Fruit fly (Drosophila melanogaster) whole organism, embryonic: ENCODE measurements around the gene CG16953.

Source experiments
- Ada2b ChIP-seq: fragments of 200-800 bp; sonication (Bioruptor generic); IDR thresholded peaks from 2 replicates; pipeline ENCODE4 v1.3.6; 2022; ENCODE audit warnings: missing biosample characterization, missing genetic modification characterization
- Atf3 ChIP-seq: fragments of 200-800 bp; sonication (Bioruptor generic); optimal IDR thresholded peaks from 3 replicates; lab custom pipeline; 2016; ENCODE audit warnings: missing biosample characterization, missing genetic modification characterization
- Awh ChIP-seq: fragments of 200-800 bp; sonication (Bioruptor generic); IDR thresholded peaks from 2 replicates; pipeline ENCODE4, ENCODE4 v1.3.6; 2022; ENCODE audit warnings: missing biosample characterization, missing genetic modification characterization
- B-H1 ChIP-seq: fragments of 200-800 bp; sonication (Bioruptor generic); IDR thresholded peaks from 3 replicates; pipeline ENCODE4 v1.3.6; 2022; ENCODE audit warnings: missing biosample characterization, missing genetic modification characterization
- Bteb2 ChIP-seq: fragments of 200-800 bp; sonication (Bioruptor generic); optimal IDR thresholded peaks from 2 replicates; lab custom pipeline; 2016; ENCODE audit warnings: missing biosample characterization, missing genetic modification characterization
- CG11456 ChIP-seq: fragments of 200-800 bp; sonication (Bioruptor generic); IDR thresholded peaks from 3 replicates; pipeline ENCODE4 v1.3.6; 2022; ENCODE audit warnings: missing biosample characterization, missing genetic modification characterization
- CG11695 ChIP-seq: fragments of 200-800 bp; sonication (Bioruptor generic); IDR thresholded peaks from 3 replicates; pipeline ENCODE4 v1.3.6; 2022; ENCODE audit warnings: missing biosample characterization, missing genetic modification characterization
- CG12299 ChIP-seq: fragments of 200-800 bp; sonication (Bioruptor generic); optimal IDR thresholded peaks from 2 replicates; lab custom pipeline; 2018; ENCODE audit warnings: missing biosample characterization, mild to moderate bottlenecking, missing genetic modification characterization
- CG13775 ChIP-seq: fragments of 200-800 bp; sonication (Bioruptor generic); optimal IDR thresholded peaks from 3 replicates; lab custom pipeline; 2017; ENCODE audit warnings: missing biosample characterization, mild to moderate bottlenecking, missing genetic modification characterization
- CG14441 ChIP-seq: fragments of 200-800 bp; sonication (Bioruptor generic); IDR thresholded peaks from 2 replicates; pipeline ENCODE4 v1.3.6; 2022; ENCODE audit warnings: missing biosample characterization, missing genetic modification characterization
- CG14667 ChIP-seq: fragments of 200-800 bp; sonication (Bioruptor generic); IDR thresholded peaks from 2 replicates; pipeline ENCODE4 v1.3.6; 2022; ENCODE audit warnings: missing biosample characterization, missing genetic modification characterization
- CG15269 ChIP-seq: fragments of 200-800 bp; sonication (Bioruptor generic); optimal IDR thresholded peaks from 2 replicates; lab custom pipeline; 2018; ENCODE audit warnings: missing biosample characterization, mild to moderate bottlenecking, missing genetic modification characterization, moderate library complexity
- CG1602 ChIP-seq: fragments of 200-800 bp; sonication (Bioruptor generic); optimal IDR thresholded peaks from 3 replicates; lab custom pipeline; 2016; ENCODE audit warnings: missing biosample characterization, missing genetic modification characterization
- CG1603 ChIP-seq: fragments of 200-800 bp; sonication (Bioruptor generic); optimal IDR thresholded peaks from 2 replicates; lab custom pipeline; 2019; ENCODE audit warnings: missing biosample characterization, mild to moderate bottlenecking, missing genetic modification characterization, moderate library complexity
- CG18011 ChIP-seq: fragments of 200-800 bp; sonication (Bioruptor generic); optimal IDR thresholded peaks from 2 replicates; lab custom pipeline; 2017; ENCODE audit warnings: missing biosample characterization, missing genetic modification characterization, mild to moderate bottlenecking, moderate library complexity, missing genotype
- CG2120 ChIP-seq: fragments of 200-800 bp; sonication (Bioruptor generic); optimal IDR thresholded peaks from 3 replicates; lab custom pipeline; 2016; ENCODE audit warnings: missing biosample characterization, missing genetic modification characterization
- CG2199 ChIP-seq: fragments of 200-800 bp; sonication (Bioruptor generic); IDR thresholded peaks from 3 replicates; pipeline ENCODE4 v1.3.6; 2022; ENCODE audit warnings: missing biosample characterization, missing genetic modification characterization
- CG32532 ChIP-seq: fragments of 200-800 bp; sonication (Bioruptor generic); IDR thresholded peaks from 2 replicates; pipeline ENCODE4 v1.3.6; 2022; ENCODE audit warnings: missing biosample characterization, missing genetic modification characterization
- CG3407 ChIP-seq: fragments of 200-800 bp; sonication (Bioruptor generic); optimal IDR thresholded peaks from 2 replicates; lab custom pipeline; 2018; ENCODE audit warnings: missing biosample characterization, mild to moderate bottlenecking, missing genetic modification characterization
- CG4424 ChIP-seq: fragments of 200-800 bp; sonication (Bioruptor generic); optimal IDR thresholded peaks from 3 replicates; lab custom pipeline; 2016; ENCODE audit warnings: missing biosample characterization, missing genetic modification characterization
- CG6683 ChIP-seq: fragments of 200-800 bp; sonication (Bioruptor generic); optimal IDR thresholded peaks from 2 replicates; lab custom pipeline; 2017; ENCODE audit warnings: missing biosample characterization, mild to moderate bottlenecking, missing genetic modification characterization, missing genetic modification reagents
- CG6689 ChIP-seq: fragments of 200-800 bp; sonication (Bioruptor generic); IDR thresholded peaks from 2 replicates; pipeline ENCODE4 v1.3.6; 2022; ENCODE audit warnings: missing biosample characterization, missing genetic modification characterization
- CG7556 ChIP-seq: fragments of 200-800 bp; sonication (Bioruptor generic); optimal IDR thresholded peaks from 2 replicates; lab custom pipeline; 2017; ENCODE audit warnings: missing biosample characterization, mild to moderate bottlenecking, missing genetic modification characterization
- CG8290 ChIP-seq, 3 experiments: fragments of 200-800 bp; sonication (Bioruptor generic); optimal IDR thresholded peaks; 2 replicates each; lab custom pipeline; 2016 to 2019; ENCODE audit warnings: missing biosample characterization in 3 of 3, missing genetic modification characterization in 3 of 3, mild to moderate bottlenecking in 2 of 3, moderate library complexity in 1 of 3
- Dad ChIP-seq: fragments of 200-800 bp; sonication (Bioruptor generic); optimal IDR thresholded peaks from 3 replicates; lab custom pipeline; 2016; ENCODE audit warnings: missing biosample characterization, missing genetic modification characterization
- E2f1 ChIP-seq: fragments of 200-800 bp; sonication (Bioruptor generic); IDR thresholded peaks from 2 replicates; pipeline ENCODE4 v1.3.6; 2022; ENCODE audit warnings: missing biosample characterization, missing genetic modification characterization
- E2f2 ChIP-seq: fragments of 200-800 bp; sonication (Bioruptor generic); IDR thresholded peaks from 2 replicates; pipeline ENCODE4 v1.3.6; 2022; ENCODE audit warnings: missing biosample characterization, missing genetic modification characterization
- Ets97D ChIP-seq: fragments of 200-800 bp; sonication (Bioruptor generic); optimal IDR thresholded peaks from 3 replicates; lab custom pipeline; 2016; ENCODE audit warnings: missing biosample characterization, missing genetic modification characterization
- Mrtf ChIP-seq: fragments of 200-800 bp; sonication (Bioruptor generic); IDR thresholded peaks from 3 replicates; pipeline ENCODE4 v1.3.6; 2022; ENCODE audit warnings: missing biosample characterization, missing genetic modification characterization
- Side ChIP-seq: fragments of 200-800 bp; sonication (Bioruptor generic); optimal IDR thresholded peaks from 2 replicates; lab custom pipeline; 2016; ENCODE audit warnings: missing biosample characterization, missing genetic modification characterization
- Sox100B ChIP-seq: fragments of 200-800 bp; sonication (Bioruptor generic); optimal IDR thresholded peaks from 3 replicates; lab custom pipeline; 2018; ENCODE audit warnings: missing biosample characterization, mild to moderate bottlenecking, missing genetic modification characterization
- Sox102F ChIP-seq: fragments of 200-800 bp; sonication (Bioruptor generic); optimal IDR thresholded peaks from 2 replicates; lab custom pipeline; 2018; ENCODE audit warnings: missing biosample characterization, mild to moderate bottlenecking, missing genetic modification characterization, moderate library complexity
- Stat92E ChIP-seq, 3 experiments: fragments of >200 bp in 2 of 3; fragments of 200-800 bp in 1 of 3; sonication (Bioruptor generic) in 1 of 3; optimal IDR thresholded peaks; 2 replicates each; lab custom pipeline; 2017 to 2019; ENCODE audit warnings: missing biosample characterization in 3 of 3, missing genetic modification characterization in 3 of 3, mild to moderate bottlenecking in 1 of 3, moderate library complexity in 1 of 3
- Taf1 ChIP-seq: fragments of 200-800 bp; sonication (Bioruptor generic); IDR thresholded peaks from 2 replicates; pipeline ENCODE4 v1.3.6; 2022; ENCODE audit warnings: missing biosample characterization, missing genetic modification characterization
- abd-A ChIP-seq: fragments of 200-800 bp; sonication (Bioruptor generic); optimal IDR thresholded peaks from 3 replicates; lab custom pipeline; 2019; ENCODE audit warnings: missing biosample characterization, mild to moderate bottlenecking, missing genetic modification characterization, moderate library complexity
- bigmax ChIP-seq: fragments of 200-800 bp; sonication (Bioruptor generic); optimal IDR thresholded peaks from 2 replicates; lab custom pipeline; 2018; ENCODE audit warnings: missing biosample characterization, mild to moderate bottlenecking, missing genetic modification characterization
- cato ChIP-seq: fragments of 200-800 bp; sonication (Bioruptor generic); optimal IDR thresholded peaks from 2 replicates; lab custom pipeline; 2016; ENCODE audit warnings: missing biosample characterization, missing genetic modification characterization, borderline replicate concordance
- fu2 ChIP-seq: fragments of 200-800 bp; sonication (Bioruptor generic); optimal IDR thresholded peaks from 2 replicates; lab custom pipeline; 2016; ENCODE audit warnings: missing biosample characterization, missing genetic modification characterization
- h ChIP-seq: fragments of >200 bp; optimal IDR thresholded peaks from 2 replicates; lab custom pipeline; 2017
- hkb ChIP-seq, 2 experiments: fragments of 200-800 bp in 1 of 2; fragments of >200 bp in 1 of 2; sonication (Bioruptor generic) in 1 of 2; IDR thresholded peaks in 1 of 2; optimal IDR thresholded peaks in 1 of 2; 2 replicates each; pipeline versions ENCODE4 v1.3.6 to Lab custom; 2017 to 2022; ENCODE audit warnings: missing biosample characterization in 1 of 2, missing genetic modification characterization in 1 of 2
- kay ChIP-seq: fragments of 200-800 bp; sonication (Bioruptor generic); optimal IDR thresholded peaks from 2 replicates; lab custom pipeline; 2016; ENCODE audit warnings: missing biosample characterization, missing genetic modification characterization
- lilli ChIP-seq: fragments of 200-800 bp; sonication (Bioruptor generic); optimal IDR thresholded peaks from 3 replicates; lab custom pipeline; 2016; ENCODE audit warnings: missing biosample characterization, missing genetic modification characterization
- odd ChIP-seq: fragments of 200-800 bp; sonication (Bioruptor generic); optimal IDR thresholded peaks from 2 replicates; lab custom pipeline; 2017; ENCODE audit warnings: missing biosample characterization, mild to moderate bottlenecking, missing genetic modification characterization
- p53 ChIP-seq: fragments of 200-800 bp; sonication (Bioruptor generic); optimal IDR thresholded peaks from 2 replicates; lab custom pipeline; 2016; ENCODE audit warnings: missing biosample characterization, missing genetic modification characterization
- pb ChIP-seq: fragments of 200-800 bp; sonication (Bioruptor generic); optimal IDR thresholded peaks from 3 replicates; lab custom pipeline; 2016; ENCODE audit warnings: missing biosample characterization, missing genetic modification characterization
- row ChIP-seq: fragments of 200-800 bp; sonication (Bioruptor generic); IDR thresholded peaks from 3 replicates; pipeline ENCODE4 v1.3.6; 2022; ENCODE audit warnings: missing biosample characterization, missing genetic modification characterization
- sna ChIP-seq: fragments of 200-800 bp; sonication (Bioruptor generic); IDR thresholded peaks from 2 replicates; pipeline ENCODE4 v1.3.6; 2022; ENCODE audit warnings: missing biosample characterization, missing genetic modification characterization; ENCODE audit not compliant: partially characterized antibody
- twi ChIP-seq: fragments of 200-800 bp; optimal IDR thresholded peaks from 2 replicates; lab custom pipeline; 2019; ENCODE audit warnings: missing biosample characterization, mild to moderate bottlenecking, missing genetic modification characterization, moderate library complexity
- zen2 ChIP-seq: fragments of 200-800 bp; sonication (Bioruptor generic); IDR thresholded peaks from 3 replicates; pipeline ENCODE4 v1.3.6; 2022; ENCODE audit warnings: missing biosample characterization, missing genetic modification characterization; ENCODE audit not compliant: partially characterized antibody
- zfh2 ChIP-seq: fragments of 200-800 bp; sonication (Bioruptor generic); optimal IDR thresholded peaks from 2 replicates; lab custom pipeline; 2016; ENCODE audit warnings: missing biosample characterization, missing genetic modification characterization

CG16953 gene

DNA sequence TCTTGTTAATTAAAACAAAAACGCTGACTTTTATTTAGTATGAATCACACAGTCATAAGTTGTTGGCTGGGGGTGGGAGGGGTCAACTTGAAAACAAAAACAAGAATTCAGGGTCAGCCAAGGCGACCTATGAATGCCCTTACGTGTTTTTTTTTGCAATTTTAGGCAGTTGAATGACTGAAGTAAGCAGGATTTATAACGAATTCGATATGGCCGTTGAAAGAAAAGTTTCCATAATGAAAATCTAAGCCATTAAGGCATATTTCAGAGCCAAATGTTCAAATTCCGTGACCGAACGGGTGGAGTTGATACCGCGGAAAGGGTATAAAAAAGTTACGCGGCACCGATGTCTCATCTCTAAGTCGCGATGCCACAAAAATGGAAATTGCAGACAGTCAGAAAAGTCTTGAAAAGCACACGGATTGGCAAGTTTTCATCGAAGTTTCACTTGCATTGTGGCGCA, 48.4 kb upstream of the CG16953 start (continued):
- TF ChIP-seq Ets97D (GFP tag; lab: Kevin White, UChicago) (peak; percentile 25), Dad (peak; percentile 61), CG1603 (tag; lab: Kevin White, UChicago) (no peak), CG12299 (tag; lab: Kevin White, UChicago) (peak; percentile 54), row (GFP tag; lab: Robert Waterston, UW) (peak; percentile 99), Sox102F (no peak), E2f1 (GFP tag; lab: Robert Waterston, UW) (peak; percentile 58; the same call in 1 of the 2 replicates), bigmax (no peak), CG15269 (tag; lab: Kevin White, UChicago) (no peak), fu2 (GFP tag; lab: Kevin White, UChicago) (peak; percentile 67), p53 (peak; percentile 27), twi (tag; lab: Kevin White, UChicago) (no peak), Ada2b (peak; percentile 53), B-H1 (GFP tag; lab: Robert Waterston, UW) (no peak), CG13775 (GFP tag; lab: Kevin White, UChicago) (peak; percentile 60), CG14441 (GFP tag; lab: Robert Waterston, UW) (peak; percentile 71), CG32532 (GFP tag; lab: Robert Waterston, UW) (peak; percentile 66), CG18011 (GFP tag; lab: Kevin White, UChicago) (peak; percentile 16), Atf3 (GFP tag; lab: Kevin White, UChicago) (peak; percentile 50), CG6689 (GFP tag; lab: Robert Waterston, UW) (peak; percentile 59; the same call in 1 of the 2 replicates), Taf1 (0 out of 2 replicates have a peak, but pooled peaks have one; percentile 47), Bteb2 (GFP tag; lab: Kevin White, UChicago) (peak; percentile 64), CG2120 (GFP tag; lab: Kevin White, UChicago) (peak; percentile 85), odd (GFP tag; lab: Kevin White, UChicago) (no peak), CG4424 (GFP tag; lab: Kevin White, UChicago) (peak; percentile 77), E2f2 (GFP tag; lab: Robert Waterston, UW) (peak; percentile 48), CG7556 (peak; percentile 20), cato (peak; percentile 32), CG1602 (GFP tag; lab: Kevin White, UChicago) (peak; percentile 59), Mrtf (GFP tag; lab: Robert Waterston, UW) (peak; percentile 30; the same call in 1 of the 3 replicates), CG11695 (GFP tag; lab: Robert Waterston, UW) (peak; percentile 69; the same call in 1 of the 3 replicates), hkb (optimal IDR thresholded peaks at IDR 0.05; lab: Kevin White, UChicago) (no peak), hkb (GFP tag; IDR thresholded peaks at IDR 0.05; lab: Robert Waterston, UW) (peak; percentile 74), sna (GFP tag; lab: Robert Waterston, UW) (no peak), Sox100B (GFP tag; lab: Kevin White, UChicago) (no peak), h (no peak), Stat92E (GFP tag; optimal IDR thresholded peaks at IDR 0.05; lab: Kevin White, UChicago) (peak in 1 of 3 experiments; percentile 10), CG3407 (no peak), CG2199 (GFP tag; lab: Robert Waterston, UW) (peak; percentile 29; the same call in 1 of the 3 replicates), Awh (0 out of 2 replicates have a peak, but pooled peaks have one; percentile 39), CG11456 (peak; percentile 54; the same call in 1 of the 3 replicates), pb (GFP tag; lab: Kevin White, UChicago) (peak; percentile 13), CG14667 (peak; percentile 28; the same call in 1 of the 2 replicates), kay (GFP tag; lab: Kevin White, UChicago) (peak; percentile 99), zen2 (GFP tag; lab: Robert Waterston, UW) (no peak), CG8290 (GFP tag; optimal IDR thresholded peaks at IDR 0.05; lab: Kevin White, UChicago) (no peak), CG8290 (tag; optimal IDR thresholded peaks at IDR 0.05; lab: Kevin White, UChicago) (no peak), lilli (GFP tag; lab: Kevin White, UChicago) (peak; percentile 79), Side (GFP tag; lab: Kevin White, UChicago) (peak; percentile 50), CG6683 (GFP tag; lab: Kevin White, UChicago) (peak; percentile 37), abd-A (tag; lab: Kevin White, UChicago) (no peak), zfh2 (GFP tag; lab: Kevin White, UChicago) (peak; percentile 73)
